Worm (Caenorhabditis elegans) whole organism, midembryonic: ENCODE measurements around the gene pfkb-1.2.

Source experiments
- flt-1 ChIP-seq: fragments of 200-800 bp; sonication (Bioruptor generic); IDR thresholded peaks from 2 replicates; pipeline ENCODE4 v1.3.6; 2022; ENCODE audit warnings: missing genetic modification characterization, missing compliant biosample characterization
- ref-1 ChIP-seq: fragments of 200-800 bp; sonication (Bioruptor generic); conservative IDR thresholded peaks from 2 replicates; pipeline ENCODE4 v1.3.6; 2022; ENCODE audit warnings: missing genetic modification reagents, missing genetic modification characterization, missing compliant biosample characterization
- ztf-23 ChIP-seq: fragments of 200-800 bp; sonication (Bioruptor generic); IDR thresholded peaks from 2 replicates; pipeline ENCODE4 v1.3.6; 2022; ENCODE audit warnings: missing genetic modification reagents, missing genetic modification characterization, missing compliant biosample characterization
- ztf-29 ChIP-seq: fragments of 200-800 bp; sonication (Bioruptor generic); IDR thresholded peaks from 2 replicates; pipeline ENCODE4 v1.3.6; 2022; ENCODE audit warnings: missing genetic modification reagents, missing genetic modification characterization, missing compliant biosample characterization

DNA sequence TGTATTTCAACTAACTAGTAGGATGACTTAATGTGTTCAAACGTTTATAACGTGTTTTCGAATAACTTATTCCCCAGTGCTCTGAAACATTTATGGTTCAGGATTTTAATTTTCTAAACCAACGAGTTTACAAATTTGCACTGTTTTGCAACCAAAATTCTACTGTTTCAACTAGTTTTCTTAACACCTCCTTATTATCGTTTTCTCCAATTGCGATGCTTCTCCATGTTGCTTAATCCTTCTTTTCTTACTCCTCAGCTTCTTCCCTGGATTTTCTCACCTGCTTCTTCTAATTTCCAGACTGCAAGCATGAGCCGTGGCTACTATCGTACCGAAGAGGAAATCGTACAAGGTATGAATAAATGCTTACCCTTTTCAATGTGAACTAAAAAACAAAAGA is 11.4 kb upstream of the pfkb-1.2 start, which contains the start of gene lin-33:
- TF ChIP-seq flt-1 (GFP tag; lab: Robert Waterston, UW) (no peak), ztf-23 (no peak), ref-1 (no peak), ztf-29 (GFP tag; lab: Robert Waterston, UW) (no peak)
